Worm (Caenorhabditis elegans) whole organism, mixed stage, embryonic: ENCODE measurements around the gene F02C9.2.

ENCODE experiments used
- drap-1 ChIP-seq: fragments of 200-800 bp; sonication (Bioruptor generic); optimal IDR thresholded peaks from 3 replicates; lab custom pipeline; 2018; ENCODE audit warnings: mild to moderate bottlenecking, missing genetic modification characterization, missing compliant biosample characterization
- elt-1 ChIP-seq: sonication (generic microtip); optimal IDR thresholded peaks from 2 replicates; lab custom pipeline; 2017; ENCODE audit warnings: missing genetic modification characterization, mild to moderate bottlenecking, missing compliant biosample characterization, antibody characterized with exemption, moderate library complexity, borderline replicate concordance; ENCODE audit not compliant: insufficient read depth
- elt-3 ChIP-seq: fragments of 150-350 bp; optimal IDR thresholded peaks from 2 replicates; lab custom pipeline; 2014; ENCODE audit warnings: missing biosample characterization, missing genetic modification characterization
- mep-1 ChIP-seq: fragments of 150-350 bp; optimal IDR thresholded peaks from 2 replicates; lab custom pipeline; 2017; ENCODE audit warnings: missing biosample characterization, missing genetic modification reagents, missing genetic modification characterization, inconsistent platforms
- nhr-28 ChIP-seq: fragments of 150-350 bp; optimal IDR thresholded peaks from 2 replicates; lab custom pipeline; 2014; ENCODE audit warnings: missing biosample characterization, missing genetic modification characterization
- nhr-76 ChIP-seq: sonication (generic microtip); optimal IDR thresholded peaks from 2 replicates; lab custom pipeline; 2017; ENCODE audit warnings: missing biosample characterization, missing genetic modification characterization
- pha-4 ChIP-seq: fragments of 150-350 bp; optimal IDR thresholded peaks from 2 replicates; lab custom pipeline; 2018; ENCODE audit warnings: missing biosample characterization, missing genetic modification reagents, missing genetic modification characterization
- unc-120 ChIP-seq: sonication (generic microtip); optimal IDR thresholded peaks from 2 replicates; lab custom pipeline; 2017; ENCODE audit warnings: missing genetic modification characterization, missing compliant biosample characterization; ENCODE audit not compliant: poor library complexity, severe bottlenecking
- unc-39 ChIP-seq: fragments of 150-350 bp; optimal IDR thresholded peaks from 2 replicates; lab custom pipeline; 2014; ENCODE audit warnings: missing biosample characterization, missing genetic modification characterization
- unc-62 ChIP-seq: fragments of 150-350 bp; optimal IDR thresholded peaks from 2 replicates; lab custom pipeline; 2014; ENCODE audit warnings: missing biosample characterization, missing genetic modification reagents, missing genetic modification characterization

- TF ChIP-seq nhr-28 (tag; lab: Kevin White, UChicago): no peak
- no peak for TF ChIP-seq unc-39
- no peak for TF ChIP-seq elt-1 (tag; lab: Kevin White, UChicago)
- TF ChIP-seq elt-3 (tag; lab: Kevin White, UChicago): no peak
- TF ChIP-seq pha-4 (tag; lab: Kevin White, UChicago): no peak
- no peak for TF ChIP-seq unc-120 (tag; lab: Kevin White, UChicago)
- no peak for TF ChIP-seq drap-1
- no peak for TF ChIP-seq nhr-76 (tag; lab: Kevin White, UChicago)
- TF ChIP-seq mep-1: no peak
- no peak for TF ChIP-seq unc-62
Observed at ce11 chrV:3128803-3129202, 4.7 kb upstream of the F02C9.2 start, which contains the start of gene tat-6.
